Worm (Caenorhabditis elegans): ENCODE measurements around the gene srw-63.
A peak's percentile ranks its signal among the peaks of the same experiment; 100 is the strongest.

srw-63 gene

ce11 chrIV:14032620-14033501 is 17.1 kb upstream of the srw-63 start:
- TF ChIP-seq cog-1 (tag; optimal IDR thresholded peaks at IDR 0.05) (peak; percentile 96), klf-2 (GFP tag; conservative IDR thresholded peaks at IDR 0.05) (no peak), ztf-23 (GFP tag; IDR thresholded peaks at IDR 0.05) (peak; percentile 75), ref-1 (GFP tag; conservative IDR thresholded peaks at IDR 0.05) (no peak), tab-1 (GFP tag; IDR thresholded peaks at IDR 0.05) (no peak), ztf-29 (GFP tag; IDR thresholded peaks at IDR 0.05) (peak; percentile 53; the same call in 1 of the 2 replicates), T22C8.4 (GFP tag; IDR thresholded peaks at IDR 0.05) (0 out of 2 replicates have a peak, but pooled peaks have one; percentile 32), med-1 (GFP tag; optimal IDR thresholded peaks at IDR 0.05; ENCODE audit: insufficient read depth) (no peak), flt-1 (GFP tag; IDR thresholded peaks at IDR 0.05) (peak; percentile 64; the same call in 1 of the 2 replicates)

- TF ChIP-seq ztf-29 (GFP tag; IDR thresholded peaks at IDR 0.05) (no peak), med-1 (GFP tag; optimal IDR thresholded peaks at IDR 0.05; ENCODE audit: insufficient read depth) (no peak), klf-2 (GFP tag; conservative IDR thresholded peaks at IDR 0.05) (no peak), T22C8.4 (GFP tag; IDR thresholded peaks at IDR 0.05) (no peak), ref-1 (GFP tag; conservative IDR thresholded peaks at IDR 0.05) (no peak), ztf-23 (GFP tag; IDR thresholded peaks at IDR 0.05) (no peak), tab-1 (GFP tag; IDR thresholded peaks at IDR 0.05) (no peak), flt-1 (GFP tag; IDR thresholded peaks at IDR 0.05) (no peak), cog-1 (tag; optimal IDR thresholded peaks at IDR 0.05) (no peak)
Observed at ce11 chrIV:14019883-14020282, 4.1 kb upstream of the srw-63 start, which contains the start of the genes irld-56 and irld-55. TSS of gene irld-56 (minus strand) at chrIV:14019983. TSS of gene irld-55 (plus strand) at chrIV:14020198.

- TF ChIP-seq ztf-29 (GFP tag; IDR thresholded peaks at IDR 0.05) (peak; percentile 57), tab-1 (GFP tag; IDR thresholded peaks at IDR 0.05) (no peak), flt-1 (GFP tag; IDR thresholded peaks at IDR 0.05) (no peak; the same call in none of the 2 replicates), ztf-23 (GFP tag; IDR thresholded peaks at IDR 0.05) (no peak), med-1 (GFP tag; optimal IDR thresholded peaks at IDR 0.05; ENCODE audit: insufficient read depth) (peak; percentile 50), T22C8.4 (GFP tag; IDR thresholded peaks at IDR 0.05) (0 out of 2 replicates have a peak, but pooled peaks have one; percentile 42), klf-2 (GFP tag; conservative IDR thresholded peaks at IDR 0.05) (no peak)
Observed at ce11 chrIV:14013692-14014091, 2.1 kb downstream of the srw-63 start.

- TF ChIP-seq ztf-23 (GFP tag; IDR thresholded peaks at IDR 0.05): no peak
- TF ChIP-seq klf-2 (GFP tag; conservative IDR thresholded peaks at IDR 0.05): no peak
- TF ChIP-seq cog-1 (tag; optimal IDR thresholded peaks at IDR 0.05): no peak
Observed at ce11 chrIV:14008709-14009108, 7.0 kb downstream of the srw-63 start.

- TF ChIP-seq ztf-23 (GFP tag; IDR thresholded peaks at IDR 0.05): no peak
- no peak for TF ChIP-seq med-1 (GFP tag; optimal IDR thresholded peaks at IDR 0.05; ENCODE audit: insufficient read depth)
- no peak for TF ChIP-seq ztf-29 (GFP tag; IDR thresholded peaks at IDR 0.05)
- no peak for TF ChIP-seq ref-1 (GFP tag; conservative IDR thresholded peaks at IDR 0.05)
- no peak for TF ChIP-seq flt-1 (GFP tag; IDR thresholded peaks at IDR 0.05)
- no peak for TF ChIP-seq tab-1 (GFP tag; IDR thresholded peaks at IDR 0.05)
- TF ChIP-seq T22C8.4 (GFP tag; IDR thresholded peaks at IDR 0.05): no peak
- TF ChIP-seq klf-2 (GFP tag; conservative IDR thresholded peaks at IDR 0.05): no peak
- no peak for TF ChIP-seq cog-1 (tag; optimal IDR thresholded peaks at IDR 0.05)
Observed at ce11 chrIV:14001782-14002181, 14.0 kb downstream of the srw-63 start.

- TF ChIP-seq ref-1 (GFP tag; conservative IDR thresholded peaks at IDR 0.05) (no peak), tab-1 (GFP tag; IDR thresholded peaks at IDR 0.05) (no peak), ztf-23 (GFP tag; IDR thresholded peaks at IDR 0.05) (no peak), ztf-29 (GFP tag; IDR thresholded peaks at IDR 0.05) (no peak), T22C8.4 (GFP tag; IDR thresholded peaks at IDR 0.05) (no peak), med-1 (GFP tag; optimal IDR thresholded peaks at IDR 0.05; ENCODE audit: insufficient read depth) (no peak), flt-1 (GFP tag; IDR thresholded peaks at IDR 0.05) (no peak), klf-2 (GFP tag; conservative IDR thresholded peaks at IDR 0.05) (no peak)
Observed at ce11 chrIV:13989875-13990274, 25.9 kb downstream of the srw-63 start.

- TF ChIP-seq T22C8.4 (GFP tag; IDR thresholded peaks at IDR 0.05) (no peak), tab-1 (GFP tag; IDR thresholded peaks at IDR 0.05) (no peak), ref-1 (GFP tag; conservative IDR thresholded peaks at IDR 0.05) (no peak), med-1 (GFP tag; optimal IDR thresholded peaks at IDR 0.05; ENCODE audit: insufficient read depth) (no peak), cog-1 (tag; optimal IDR thresholded peaks at IDR 0.05) (no peak), klf-2 (GFP tag; conservative IDR thresholded peaks at IDR 0.05) (no peak), ztf-29 (GFP tag; IDR thresholded peaks at IDR 0.05) (no peak), flt-1 (GFP tag; IDR thresholded peaks at IDR 0.05) (no peak), ztf-23 (GFP tag; IDR thresholded peaks at IDR 0.05) (no peak)
Observed at ce11 chrIV:13988781-13989180, 27.0 kb downstream of the srw-63 start, which contains the start of gene egl-23. TSS of gene egl-23 (plus strand) at chrIV:13989081.

ce11 chrIV:13985705-13986104 is 30.0 kb downstream of the srw-63 start, which contains the start of gene tor-1:
TSS of gene tor-1 (minus strand) at chrIV:13985805.
- TF ChIP-seq tab-1 (GFP tag; IDR thresholded peaks at IDR 0.05) (no peak), cog-1 (tag; optimal IDR thresholded peaks at IDR 0.05) (no peak), T22C8.4 (GFP tag; IDR thresholded peaks at IDR 0.05) (no peak), klf-2 (GFP tag; conservative IDR thresholded peaks at IDR 0.05) (no peak), med-1 (GFP tag; optimal IDR thresholded peaks at IDR 0.05; ENCODE audit: insufficient read depth) (no peak), ztf-23 (GFP tag; IDR thresholded peaks at IDR 0.05) (no peak), ref-1 (GFP tag; conservative IDR thresholded peaks at IDR 0.05) (no peak), flt-1 (GFP tag; IDR thresholded peaks at IDR 0.05) (no peak), ztf-29 (GFP tag; IDR thresholded peaks at IDR 0.05) (no peak)

- TF ChIP-seq tab-1 (GFP tag; IDR thresholded peaks at IDR 0.05): no peak
- TF ChIP-seq ztf-23 (GFP tag; IDR thresholded peaks at IDR 0.05): no peak
- TF ChIP-seq cog-1 (tag; optimal IDR thresholded peaks at IDR 0.05): no peak
- no peak for TF ChIP-seq ref-1 (GFP tag; conservative IDR thresholded peaks at IDR 0.05)
- no peak for TF ChIP-seq ztf-29 (GFP tag; IDR thresholded peaks at IDR 0.05)
- no peak for TF ChIP-seq klf-2 (GFP tag; conservative IDR thresholded peaks at IDR 0.05)
- no peak for TF ChIP-seq med-1 (GFP tag; optimal IDR thresholded peaks at IDR 0.05; ENCODE audit: insufficient read depth)
- TF ChIP-seq T22C8.4 (GFP tag; IDR thresholded peaks at IDR 0.05): no peak
Observed at ce11 chrIV:13984041-13984440, 31.7 kb downstream of the srw-63 start, which contains the start of gene tor-2. TSS of gene tor-2 (minus strand) at chrIV:13984141.

All from whole organism, midembryonic.